Worm (Caenorhabditis elegans): ENCODE data around the gene Y75B8A.13.
A peak's percentile ranks its signal among the peaks of the same experiment; 100 is the strongest.

DNA sequence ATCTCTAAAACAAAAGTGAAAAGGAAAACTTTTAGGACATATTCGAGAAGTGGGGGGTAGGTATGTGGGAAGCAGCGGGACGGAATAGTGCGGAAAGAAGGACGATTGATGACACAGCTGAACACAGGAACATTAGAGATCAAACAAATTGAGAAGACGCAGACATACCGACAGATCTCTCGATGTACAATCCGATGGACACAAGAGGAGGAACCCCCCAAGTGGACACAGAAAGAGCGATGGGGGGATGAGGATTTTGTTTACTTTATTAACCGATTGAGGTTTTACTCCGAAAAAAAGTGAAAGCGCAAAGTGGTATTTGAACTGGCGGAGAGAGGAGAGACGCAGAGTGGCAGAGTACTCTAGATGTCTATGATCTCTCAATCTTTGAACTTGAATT lies 37.4 kb downstream of the Y75B8A.13 start:
- TF ChIP-seq ama-1 (optimal IDR thresholded peaks at IDR 0.05) (no peak), unc-42 (tag; optimal IDR thresholded peaks at IDR 0.05) (no peak), dve-1 (tag; optimal IDR thresholded peaks at IDR 0.05) (no peak), ceh-18 (tag; optimal IDR thresholded peaks at IDR 0.05) (no peak), pha-4 (tag; optimal IDR thresholded peaks at IDR 0.05) (no peak), ceh-34 (tag; optimal IDR thresholded peaks at IDR 0.05) (peak; percentile 23), unc-55 (GFP tag; optimal IDR thresholded peaks at IDR 0.05) (no peak)
